Fruit fly (Drosophila melanogaster) whole organism, embryonic: ENCODE results near the gene CG32074.

Experiments
- Abd-B ChIP-seq: fragments of 200-800 bp; sonication (Bioruptor generic); optimal IDR thresholded peaks from 2 replicates; lab custom pipeline; 2018; ENCODE audit warnings: missing biosample characterization, mild to moderate bottlenecking, missing genetic modification characterization, moderate library complexity
- Antp ChIP-seq: fragments of 200-800 bp; sonication (Bioruptor generic); optimal IDR thresholded peaks from 3 replicates; lab custom pipeline; 2016; ENCODE audit warnings: missing biosample characterization, missing genetic modification characterization
- BEAF-32 ChIP-seq: fragments of 200-800 bp; sonication (Bioruptor generic); optimal IDR thresholded peaks from 3 replicates; lab custom pipeline; 2017; ENCODE audit warnings: missing biosample characterization, missing genetic modification characterization, mild to moderate bottlenecking, moderate library complexity, missing genetic modification reagents
- Bteb2 ChIP-seq: fragments of 200-800 bp; sonication (Bioruptor generic); optimal IDR thresholded peaks from 2 replicates; lab custom pipeline; 2016; ENCODE audit warnings: missing biosample characterization, missing genetic modification characterization
- CG10321 ChIP-seq: fragments of 200-800 bp; sonication (Bioruptor generic); IDR thresholded peaks from 2 replicates; pipeline ENCODE4 v1.3.6; 2022; ENCODE audit warnings: missing biosample characterization, missing genetic modification characterization
- CG10565 ChIP-seq: fragments of 200-800 bp; sonication (Bioruptor generic); optimal IDR thresholded peaks from 3 replicates; lab custom pipeline; 2016; ENCODE audit warnings: missing biosample characterization, mild to moderate bottlenecking, missing genetic modification characterization
- CG10654 ChIP-seq: fragments of 200-800 bp; sonication (Bioruptor generic); optimal IDR thresholded peaks from 2 replicates; lab custom pipeline; 2016; ENCODE audit warnings: missing biosample characterization, missing genetic modification characterization
- CG11093 ChIP-seq: fragments of 200-800 bp; sonication (Bioruptor generic); IDR thresholded peaks from 3 replicates; pipeline ENCODE4 v1.3.6; 2022; ENCODE audit warnings: missing biosample characterization, missing genetic modification characterization
- CG11456 ChIP-seq: fragments of 200-800 bp; sonication (Bioruptor generic); IDR thresholded peaks from 3 replicates; pipeline ENCODE4 v1.3.6; 2022; ENCODE audit warnings: missing biosample characterization, missing genetic modification characterization
- CG13624 ChIP-seq: fragments of 200-800 bp; sonication (Bioruptor generic); optimal IDR thresholded peaks from 2 replicates; lab custom pipeline; 2016; ENCODE audit warnings: missing biosample characterization, missing genetic modification characterization
- CG14965 ChIP-seq: fragments of 200-800 bp; sonication (Bioruptor generic); optimal IDR thresholded peaks from 2 replicates; lab custom pipeline; 2016; ENCODE audit warnings: missing biosample characterization, missing genetic modification characterization, borderline replicate concordance
- CG18262 ChIP-seq: fragments of 200-800 bp; optimal IDR thresholded peaks from 3 replicates; lab custom pipeline; 2019; ENCODE audit warnings: missing biosample characterization, mild to moderate bottlenecking, missing genetic modification characterization, moderate library complexity
- CG2116 ChIP-seq: fragments of 200-800 bp; sonication (Bioruptor generic); optimal IDR thresholded peaks from 3 replicates; lab custom pipeline; 2018; ENCODE audit warnings: missing biosample characterization, mild to moderate bottlenecking, missing genetic modification characterization
- CG4854 ChIP-seq: fragments of 200-800 bp; sonication (Bioruptor generic); optimal IDR thresholded peaks from 2 replicates; lab custom pipeline; 2016; ENCODE audit warnings: missing biosample characterization, missing genetic modification characterization, inconsistent platforms
- CG6254 ChIP-seq: fragments of 200-800 bp; sonication (Bioruptor generic); optimal IDR thresholded peaks from 3 replicates; lab custom pipeline; 2017; ENCODE audit warnings: mild to moderate bottlenecking, missing biosample characterization, missing genetic modification reagents, missing genetic modification characterization
- CG6854 ChIP-seq: fragments of 200-800 bp; sonication (Bioruptor generic); optimal IDR thresholded peaks from 3 replicates; lab custom pipeline; 2017; ENCODE audit warnings: missing biosample characterization, mild to moderate bottlenecking, missing genetic modification characterization
- CG7963 ChIP-seq: fragments of 200-800 bp; sonication (Bioruptor generic); IDR thresholded peaks from 3 replicates; pipeline ENCODE4 v1.3.6; 2022; ENCODE audit warnings: missing biosample characterization, missing genetic modification characterization; ENCODE audit not compliant: partially characterized antibody
- CG7987 ChIP-seq: fragments of 200-800 bp; sonication (Bioruptor generic); optimal IDR thresholded peaks from 2 replicates; lab custom pipeline; 2018; ENCODE audit warnings: missing biosample characterization, mild to moderate bottlenecking, missing genetic modification characterization, moderate library complexity
- CG8290 ChIP-seq, 3 experiments: fragments of 200-800 bp; sonication (Bioruptor generic); optimal IDR thresholded peaks; 2 replicates each; lab custom pipeline; 2016 to 2019; ENCODE audit warnings: missing biosample characterization in 3 of 3, missing genetic modification characterization in 3 of 3, mild to moderate bottlenecking in 2 of 3, moderate library complexity in 1 of 3
- CG8359 ChIP-seq: fragments of 200-800 bp; sonication (Bioruptor generic); optimal IDR thresholded peaks from 2 replicates; lab custom pipeline; 2017; ENCODE audit warnings: missing biosample characterization, mild to moderate bottlenecking, missing genetic modification characterization, borderline replicate concordance
- Camta ChIP-seq: fragments of 200-800 bp; sonication (Bioruptor generic); optimal IDR thresholded peaks from 2 replicates; lab custom pipeline; 2016; ENCODE audit warnings: missing biosample characterization, missing genetic modification characterization
- Dek ChIP-seq: fragments of 200-800 bp; sonication (Bioruptor generic); optimal IDR thresholded peaks from 3 replicates; lab custom pipeline; 2019; ENCODE audit warnings: missing biosample characterization, mild to moderate bottlenecking, missing genetic modification characterization, moderate library complexity
- Doc2 ChIP-seq: fragments of 200-800 bp; sonication (Bioruptor generic); IDR thresholded peaks from 2 replicates; pipeline ENCODE4 v1.3.6; 2022; ENCODE audit warnings: missing biosample characterization, missing genetic modification characterization
- Eip74EF ChIP-seq, 2 experiments: fragments of 200-800 bp in 1 of 2; fragments of >200 bp in 1 of 2; sonication (Bioruptor generic) in 1 of 2; optimal IDR thresholded peaks; 2 replicates each; lab custom pipeline; 2017 to 2019; ENCODE audit warnings: missing biosample characterization in 2 of 2, missing genetic modification characterization in 2 of 2, mild to moderate bottlenecking in 1 of 2, moderate library complexity in 1 of 2
- H15 ChIP-seq: fragments of 200-800 bp; sonication (Bioruptor generic); IDR thresholded peaks from 3 replicates; pipeline ENCODE4 v1.3.6; 2022; ENCODE audit warnings: missing biosample characterization, missing genetic modification characterization
- Kr ChIP-seq: fragments of 200-800 bp; sonication (Bioruptor generic); optimal IDR thresholded peaks from 2 replicates; lab custom pipeline; 2017; ENCODE audit warnings: missing biosample characterization, mild to moderate bottlenecking, missing genetic modification characterization
- MESR4 ChIP-seq: fragments of 200-800 bp; sonication (Bioruptor generic); optimal IDR thresholded peaks from 2 replicates; lab custom pipeline; 2018; ENCODE audit warnings: missing biosample characterization, mild to moderate bottlenecking, missing genetic modification characterization, moderate library complexity
- Myb ChIP-seq: fragments of 200-800 bp; sonication (Bioruptor generic); optimal IDR thresholded peaks from 2 replicates; lab custom pipeline; 2016; ENCODE audit warnings: missing biosample characterization, missing genetic modification characterization
- NC2α ChIP-seq: fragments of 200-800 bp; sonication (Bioruptor generic); optimal IDR thresholded peaks from 2 replicates; lab custom pipeline; 2016; ENCODE audit warnings: missing biosample characterization, missing genetic modification characterization
- NFAT ChIP-seq: fragments of 200-800 bp; sonication (Bioruptor generic); IDR thresholded peaks from 2 replicates; pipeline ENCODE4 v1.3.6; 2022; ENCODE audit warnings: missing biosample characterization, missing genetic modification characterization
- chif ChIP-seq, 2 experiments: fragments of 200-800 bp; sonication (Bioruptor generic); optimal IDR thresholded peaks; 3 replicates each; lab custom pipeline; 2016; ENCODE audit warnings: missing biosample characterization in 2 of 2, missing genetic modification characterization in 2 of 2
- corto ChIP-seq: fragments of 200-800 bp; sonication (Bioruptor generic); optimal IDR thresholded peaks from 2 replicates; lab custom pipeline; 2016; ENCODE audit warnings: missing biosample characterization, mild to moderate bottlenecking, missing genetic modification characterization, moderate library complexity
- crp ChIP-seq, 2 experiments: fragments of 200-800 bp; sonication (Bioruptor generic); optimal IDR thresholded peaks; 2 replicates in 1 of 2; 3 replicates in 1 of 2; lab custom pipeline; 2017; ENCODE audit warnings: missing biosample characterization in 2 of 2, missing genetic modification characterization in 2 of 2, mild to moderate bottlenecking in 1 of 2, moderate library complexity in 1 of 2
- ems ChIP-seq: fragments of 200-800 bp; sonication (Bioruptor generic); optimal IDR thresholded peaks from 3 replicates; lab custom pipeline; 2016; ENCODE audit warnings: missing biosample characterization, missing genetic modification characterization
- fd102C ChIP-seq: fragments of 200-800 bp; sonication (Bioruptor generic); optimal IDR thresholded peaks from 2 replicates; lab custom pipeline; 2018; ENCODE audit warnings: missing biosample characterization, mild to moderate bottlenecking, missing genetic modification characterization, moderate library complexity
- fd64A ChIP-seq: fragments of 200-800 bp; sonication (Bioruptor generic); optimal IDR thresholded peaks from 3 replicates; lab custom pipeline; 2018; ENCODE audit warnings: missing biosample characterization, mild to moderate bottlenecking, missing genetic modification characterization
- grau ChIP-seq: fragments of 200-800 bp; optimal IDR thresholded peaks from 3 replicates; lab custom pipeline; 2019; ENCODE audit warnings: missing biosample characterization, mild to moderate bottlenecking, missing genetic modification characterization, moderate library complexity
- gt ChIP-seq: fragments of 200-800 bp; sonication (Bioruptor generic); IDR thresholded peaks from 2 replicates; pipeline ENCODE4 v1.3.6; 2022; ENCODE audit warnings: missing biosample characterization, missing genetic modification characterization
- insv ChIP-seq, 2 experiments: fragments of 200-800 bp; sonication (Bioruptor generic); optimal IDR thresholded peaks; 3 replicates each; lab custom pipeline; 2016 to 2018; ENCODE audit warnings: missing biosample characterization in 2 of 2, missing genetic modification characterization in 2 of 2
- kni ChIP-seq: fragments of 200-800 bp; sonication (Bioruptor generic); optimal IDR thresholded peaks from 3 replicates; lab custom pipeline; 2017; ENCODE audit warnings: mild to moderate bottlenecking, missing biosample characterization, missing genetic modification reagents, missing genetic modification characterization
- pan ChIP-seq, 4 experiments: fragments of >200 bp in 3 of 4; fragments of 200-800 bp in 1 of 4; sonication (Bioruptor generic) in 1 of 4; optimal IDR thresholded peaks in 3 of 4; IDR thresholded peaks in 1 of 4; 2 replicates each; pipeline versions ENCODE4 v1.3.6 to Lab custom; 2017 to 2022; ENCODE audit warnings: missing biosample characterization in 2 of 4, missing genetic modification characterization in 2 of 4, mixed read lengths in 1 of 4
- rib ChIP-seq: fragments of 200-800 bp; sonication (Bioruptor generic); IDR thresholded peaks from 2 replicates; pipeline ENCODE4 v1.3.6; 2022; ENCODE audit warnings: missing biosample characterization, missing genetic modification characterization
- run ChIP-seq: fragments of 200-800 bp; sonication (Bioruptor generic); optimal IDR thresholded peaks from 3 replicates; lab custom pipeline; 2018; ENCODE audit warnings: missing biosample characterization, mild to moderate bottlenecking, missing genetic modification characterization
- stwl ChIP-seq: fragments of 200-800 bp; sonication (Bioruptor generic); optimal IDR thresholded peaks from 3 replicates; lab custom pipeline; 2018; ENCODE audit warnings: missing biosample characterization, mild to moderate bottlenecking, missing genetic modification characterization, moderate library complexity
- tap ChIP-seq: fragments of 200-800 bp; optimal IDR thresholded peaks from 3 replicates; lab custom pipeline; 2019; ENCODE audit warnings: missing biosample characterization, mild to moderate bottlenecking, missing genetic modification characterization, moderate library complexity
- zen ChIP-seq: fragments of 200-800 bp; sonication (Bioruptor generic); optimal IDR thresholded peaks from 3 replicates; lab custom pipeline; 2018; ENCODE audit warnings: missing biosample characterization, mild to moderate bottlenecking, missing genetic modification characterization, moderate library complexity
- zen2 ChIP-seq: fragments of 200-800 bp; sonication (Bioruptor generic); IDR thresholded peaks from 3 replicates; pipeline ENCODE4 v1.3.6; 2022; ENCODE audit warnings: missing biosample characterization, missing genetic modification characterization; ENCODE audit not compliant: partially characterized antibody

The CG32074 gene

DNA sequence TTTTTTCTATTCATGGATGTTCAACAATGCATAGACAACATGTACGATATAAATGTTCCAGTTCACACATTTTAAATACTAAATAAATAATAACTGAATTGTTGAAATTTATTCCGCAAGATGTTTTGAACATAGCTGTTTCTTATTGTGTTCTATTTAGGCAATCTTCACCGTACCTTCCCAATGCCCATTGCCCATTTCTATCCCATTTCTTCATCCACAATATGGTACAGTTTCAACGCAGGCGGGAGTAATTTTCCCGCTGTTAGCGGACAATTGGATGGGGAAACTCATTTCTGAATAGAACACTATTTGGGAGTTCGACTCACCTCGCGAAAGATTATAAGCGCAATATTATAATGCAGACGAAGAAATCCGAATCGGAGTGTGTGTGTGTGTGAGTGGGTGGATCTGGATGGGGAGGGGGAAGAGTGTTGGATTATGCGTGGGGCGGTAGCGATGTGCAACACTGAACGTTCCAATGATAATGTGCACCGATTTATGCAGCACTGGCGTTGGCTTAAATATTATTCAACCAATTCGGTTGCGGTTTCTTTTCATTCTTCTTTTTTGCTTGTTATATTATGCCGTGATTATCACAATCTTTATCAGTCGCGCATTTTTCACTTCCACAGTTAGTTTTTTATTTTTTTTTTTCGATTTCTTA, 40.0 kb downstream of the CG32074 start (continued):
- TF ChIP-seq pan (optimal IDR thresholded peaks at IDR 0.05; lab: Kevin White, UChicago) (no peak), pan (GFP tag; optimal IDR thresholded peaks at IDR 0.05 in 1 of 2, IDR thresholded peaks at IDR 0.05 in 1 of 2) (peak in 1 of 2 experiments; percentile 64), CG7987 (GFP tag; lab: Kevin White, UChicago) (no peak), stwl (peak; percentile 85), CG2116 (peak; percentile 6), Doc2 (GFP tag; lab: Robert Waterston, UW) (no peak), CG13624 (GFP tag; lab: Kevin White, UChicago) (peak; percentile 74), MESR4 (no peak), CG18262 (peak; percentile 45), ems (GFP tag; lab: Kevin White, UChicago) (peak; percentile 41), CG10654 (peak; percentile 37), Antp (GFP tag; lab: Kevin White, UChicago) (peak; percentile 63), gt (GFP tag; lab: Robert Waterston, UW) (no peak), CG14965 (GFP tag; lab: Kevin White, UChicago) (no peak), kni (GFP tag; lab: Kevin White, UChicago) (peak; percentile 79), crp (GFP tag; optimal IDR thresholded peaks at IDR 0.05; lab: Kevin White, UChicago) (peak in 1 of 2 experiments; percentile 39), fd102C (GFP tag; lab: Kevin White, UChicago) (no peak), Eip74EF (GFP tag; optimal IDR thresholded peaks at IDR 0.05; lab: Kevin White, UChicago) (no peak), CG10565 (no peak), CG7963 (GFP tag; lab: Robert Waterston, UW) (0 out of 3 replicates have a peak, but pooled peaks have one; percentile 13), CG11093 (GFP tag; lab: Robert Waterston, UW) (no peak), NC2α (GFP tag; lab: Kevin White, UChicago) (no peak), fd64A (no peak), CG6254 (peak; percentile 26), CG8290 (GFP tag; optimal IDR thresholded peaks at IDR 0.05; lab: Kevin White, UChicago) (peak; percentile 80), CG8290 (tag; optimal IDR thresholded peaks at IDR 0.05; lab: Kevin White, UChicago) (peak; percentile 55 to 78), grau (tag; lab: Kevin White, UChicago) (peak; percentile 79), tap (no peak), CG11456 (GFP tag; lab: Robert Waterston, UW) (peak; percentile 67; the same call in 2 of the 3 replicates), NFAT (GFP tag; lab: Robert Waterston, UW) (no peak; the same call in 1 of the 2 replicates), CG8359 (GFP tag; lab: Kevin White, UChicago) (no peak), BEAF-32 (peak; percentile 1), CG6854 (GFP tag; lab: Kevin White, UChicago) (no peak), chif (GFP tag; optimal IDR thresholded peaks at IDR 0.05; lab: Kevin White, UChicago) (peak; percentile 13 to 47), insv (GFP tag; optimal IDR thresholded peaks at IDR 0.05; lab: Kevin White, UChicago) (peak in 1 of 2 experiments; percentile 33), run (tag; lab: Kevin White, UChicago) (no peak), H15 (GFP tag; lab: Robert Waterston, UW) (peak; percentile 37; the same call in 2 of the 3 replicates), Kr (GFP tag; lab: Kevin White, UChicago) (no peak), CG10321 (no peak), zen (tag; lab: Kevin White, UChicago) (no peak), Camta (GFP tag; lab: Kevin White, UChicago) (peak; percentile 38), CG4854 (GFP tag; lab: Kevin White, UChicago) (peak; percentile 14), Myb (GFP tag; lab: Kevin White, UChicago) (peak; percentile 64), Abd-B (GFP tag; lab: Kevin White, UChicago) (peak; percentile 28), Dek (tag; lab: Kevin White, UChicago) (peak; percentile 2), rib (GFP tag; lab: Robert Waterston, UW) (no peak), zen2 (GFP tag; lab: Robert Waterston, UW) (no peak), corto (GFP tag; lab: Kevin White, UChicago) (peak; percentile 47), Bteb2 (no peak)
